Worm (Caenorhabditis elegans): ENCODE data around the gene tag-10.

tag-10 gene

DNA sequence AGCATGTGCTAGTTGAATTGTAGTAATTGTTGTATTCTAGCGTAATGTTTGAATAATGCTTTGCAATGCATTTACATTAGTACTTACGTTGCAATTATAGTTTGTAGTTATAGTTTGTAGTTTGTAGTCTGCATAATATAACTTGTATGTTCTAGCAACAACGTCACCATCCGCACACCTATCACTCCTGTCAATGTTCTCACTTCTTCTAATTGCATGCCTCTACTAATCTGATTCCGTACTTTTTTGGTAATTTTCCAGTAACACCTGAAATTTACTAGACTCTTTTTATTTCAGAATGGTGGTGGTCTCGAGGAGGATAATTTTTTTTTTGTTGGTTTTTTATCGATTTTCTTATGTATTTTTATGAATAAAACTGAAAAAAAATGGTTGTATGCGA lies 4.2 kb downstream of the tag-10 start:
- TF ChIP-seq daf-12 (tag; optimal IDR thresholded peaks at IDR 0.05), result no peak
- TF ChIP-seq nhr-41 (GFP tag; IDR thresholded peaks at IDR 0.05), result 0 out of 2 replicates have a peak, but pooled peaks have one; percentile 22
- TF ChIP-seq daf-8 (GFP tag; IDR thresholded peaks at IDR 0.05), result no peak
- no peak for TF ChIP-seq zip-2 (tag; optimal IDR thresholded peaks at IDR 0.05)
- peak; percentile 18 for TF ChIP-seq mep-1 (tag; optimal IDR thresholded peaks at IDR 0.05)
- no peak for TF ChIP-seq mdl-1 (tag; optimal IDR thresholded peaks at IDR 0.05)
- peak; percentile 0 for TF ChIP-seq mes-2 (tag; optimal IDR thresholded peaks at IDR 0.05; ENCODE audit: poor library complexity, severe bottlenecking)
- peak in 1 of 2 experiments; percentile 31 for TF ChIP-seq lsy-2 (tag; optimal IDR thresholded peaks at IDR 0.05)
- no peak for TF ChIP-seq set-16 (GFP tag; IDR thresholded peaks at IDR 0.05)
- TF ChIP-seq nhr-77 (tag; optimal IDR thresholded peaks at IDR 0.05), result peak; percentile 11
- peak in 1 of 2 experiments; percentile 75 for TF ChIP-seq unc-62 (GFP tag; optimal IDR thresholded peaks at IDR 0.05 in 1 of 2)
- no peak for TF ChIP-seq unc-62 (tag; optimal IDR thresholded peaks at IDR 0.05)
- TF ChIP-seq madf-5 (GFP tag; IDR thresholded peaks at IDR 0.05), result no peak
- peak; percentile 43; the same call in 1 of the 2 replicates for TF ChIP-seq nhr-42 (GFP tag; IDR thresholded peaks at IDR 0.05)
- TF ChIP-seq ztf-11 (tag; optimal IDR thresholded peaks at IDR 0.05), result no peak
- TF ChIP-seq duxl-1 (tag; optimal IDR thresholded peaks at IDR 0.05; ENCODE audit: poor library complexity), result peak; percentile 75
- no peak for TF ChIP-seq ceh-44 (GFP tag; IDR thresholded peaks at IDR 0.05)
- TF ChIP-seq nhr-25 (tag; optimal IDR thresholded peaks at IDR 0.05; ENCODE audit: borderline replicate concordance, insufficient read depth), result peak; percentile 10
- no peak for TF ChIP-seq T20F7.1 (GFP tag; optimal IDR thresholded peaks at IDR 0.05)
- TF ChIP-seq mdt-29 (GFP tag; IDR thresholded peaks at IDR 0.05), result 0 out of 2 replicates have a peak, but pooled peaks have one; percentile 5
- TF ChIP-seq hlh-11 (tag; optimal IDR thresholded peaks at IDR 0.05), result no peak
- no peak for TF ChIP-seq R02D3.7 (tag; optimal IDR thresholded peaks at IDR 0.05)

- TF ChIP-seq set-16 (GFP tag; IDR thresholded peaks at IDR 0.05), result peak; percentile 79
- no peak for TF ChIP-seq mdl-1 (tag; optimal IDR thresholded peaks at IDR 0.05)
Measured at ce11 chrII:13637464-13637863, 5.1 kb downstream of the tag-10 start.

DNA sequence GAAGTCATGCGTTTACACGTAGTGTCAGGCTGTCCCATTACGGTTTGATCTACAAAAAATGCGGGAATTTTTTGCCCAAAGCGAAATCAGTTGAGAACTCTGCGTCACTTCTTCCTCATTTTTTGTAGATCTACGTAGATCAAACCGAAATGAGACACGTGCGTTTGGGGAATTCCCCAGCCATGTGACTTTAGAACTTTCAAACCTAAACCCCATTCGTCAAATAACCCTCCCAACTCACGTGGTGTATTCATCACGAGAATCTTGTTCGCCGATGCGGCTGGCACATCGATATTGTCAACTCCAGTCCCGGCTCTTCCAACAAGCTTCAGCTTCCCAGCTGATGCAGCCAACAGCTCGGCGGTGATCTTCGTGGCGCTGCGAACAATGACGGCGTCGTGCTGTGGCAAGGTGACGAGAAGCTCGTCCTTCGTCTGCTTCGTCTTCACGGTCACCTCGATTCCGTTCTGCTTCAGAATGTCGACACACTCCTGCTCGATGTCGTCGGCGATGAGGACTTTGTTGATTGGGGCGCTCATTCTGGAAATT lies 5.6 kb downstream of the tag-10 start, which contains the start of gene phdh-1:
Gene phdh-1, minus strand, starts transcription at position 540 of the 549 bp plus-strand sequence.
- no peak for TF ChIP-seq spr-1 (tag; optimal IDR thresholded peaks at IDR 0.05)
- no peak for TF ChIP-seq ztf-7 (tag; optimal IDR thresholded peaks at IDR 0.05)
- TF ChIP-seq lin-1 (GFP tag; IDR thresholded peaks at IDR 0.05), result no peak
- peak; percentile 84 for TF ChIP-seq aha-1 (tag)
- no peak for TF ChIP-seq jun-1 (tag; optimal IDR thresholded peaks at IDR 0.05)
- peak in 1 of 2 experiments; percentile 18 for TF ChIP-seq unc-62 (GFP tag; optimal IDR thresholded peaks at IDR 0.05 in 1 of 2)
- TF ChIP-seq unc-62 (tag; optimal IDR thresholded peaks at IDR 0.05), result no peak
- peak; percentile 51 for TF ChIP-seq hlh-30 (tag; optimal IDR thresholded peaks at IDR 0.05; ENCODE audit: insufficient read depth)
- no peak for TF ChIP-seq unc-130 (GFP tag; optimal IDR thresholded peaks at IDR 0.05)
- TF ChIP-seq tra-1 (GFP tag; IDR thresholded peaks at IDR 0.05), result no peak
- TF ChIP-seq lin-13 (GFP tag; optimal IDR thresholded peaks at IDR 0.05), result no peak
- no peak for TF ChIP-seq pqm-1 (tag; optimal IDR thresholded peaks at IDR 0.05)
- TF ChIP-seq madf-5 (GFP tag; IDR thresholded peaks at IDR 0.05), result 0 out of 4 replicates have a peak, but pooled peaks of 1 of the 2 experiments have one; percentile 23
- no peak for TF ChIP-seq nhr-11 (tag; optimal IDR thresholded peaks at IDR 0.05)
- TF ChIP-seq set-16 (GFP tag; IDR thresholded peaks at IDR 0.05), result peak; percentile 74
- TF ChIP-seq lin-39 (tag; optimal IDR thresholded peaks at IDR 0.05), result no peak
- TF ChIP-seq nhr-48 (tag; optimal IDR thresholded peaks at IDR 0.05), result no peak

DNA sequence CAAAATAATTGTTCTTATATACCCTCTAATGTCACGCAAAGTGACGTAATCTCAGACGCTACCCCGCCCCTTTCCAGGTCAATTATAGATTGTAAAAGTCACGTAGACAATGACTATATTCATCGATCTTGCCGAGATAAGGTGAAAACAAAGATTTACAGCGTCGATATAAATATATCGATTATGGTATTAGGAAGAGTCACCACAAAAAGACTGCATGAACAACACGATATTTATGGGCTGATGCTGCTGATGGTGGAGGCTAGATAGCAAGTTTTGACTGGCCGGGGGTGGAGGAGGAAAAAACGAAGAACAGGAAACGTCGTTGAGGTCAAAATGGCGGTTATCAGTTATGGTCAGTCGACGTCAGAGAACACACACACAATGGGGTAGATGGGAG lies 6.2 kb downstream of the tag-10 start:
- TF ChIP-seq dpl-1 (GFP tag; optimal IDR thresholded peaks at IDR 0.05), result peak; percentile 13
- peak; percentile 11 for TF ChIP-seq nhr-6 (tag; optimal IDR thresholded peaks at IDR 0.05)
- TF ChIP-seq hlh-11 (tag; optimal IDR thresholded peaks at IDR 0.05), result peak; percentile 87
- TF ChIP-seq T26A8.4 (GFP tag; IDR thresholded peaks at IDR 0.05), result peak; percentile 9; the same call in 1 of the 2 replicates
- peak; percentile 13 for TF ChIP-seq ztf-7 (tag; optimal IDR thresholded peaks at IDR 0.05)
- TF ChIP-seq ceh-82 (tag; optimal IDR thresholded peaks at IDR 0.05), result no peak
- TF ChIP-seq mep-1 (tag; optimal IDR thresholded peaks at IDR 0.05), result peak; percentile 54
- TF ChIP-seq unc-62 (GFP tag; optimal IDR thresholded peaks at IDR 0.05 in 1 of 2), result peak in 1 of 2 experiments; percentile 68
- TF ChIP-seq unc-62 (tag; optimal IDR thresholded peaks at IDR 0.05), result no peak
- peak in 1 of 2 experiments; percentile 69 for TF ChIP-seq mdl-1 (tag; optimal IDR thresholded peaks at IDR 0.05)
- no peak for TF ChIP-seq ZK546.5 (tag; optimal IDR thresholded peaks at IDR 0.05)
- peak; percentile 82 for TF ChIP-seq dve-1 (tag; optimal IDR thresholded peaks at IDR 0.05; ENCODE audit: insufficient read depth)
- no peak for TF ChIP-seq pha-4 (GFP tag; IDR thresholded peaks at IDR 0.05)
- TF ChIP-seq pha-4 (tag; optimal IDR thresholded peaks at IDR 0.05), result no peak
- TF ChIP-seq rbr-2 (tag; optimal IDR thresholded peaks at IDR 0.05), result no peak
- no peak for TF ChIP-seq duxl-1 (tag; optimal IDR thresholded peaks at IDR 0.05; ENCODE audit: poor library complexity)
- TF ChIP-seq aha-1 (tag), result peak; percentile 100

All from whole organism, L4 larva.